Worm (Caenorhabditis elegans) whole organism, L4 larva: ENCODE measurements around the gene tag-191.

Source experiments
- egl-27 ChIP-seq: sonication (generic microtip); optimal IDR thresholded peaks from 3 replicates; lab custom pipeline; 2017; ENCODE audit warnings: missing biosample characterization, missing genetic modification reagents, missing genetic modification characterization
- nhr-10 ChIP-seq: fragments of 150-350 bp; optimal IDR thresholded peaks from 2 replicates; lab custom pipeline; 2014; ENCODE audit warnings: missing biosample characterization, missing genetic modification characterization
- nhr-28 ChIP-seq: fragments of 150-350 bp; optimal IDR thresholded peaks from 2 replicates; lab custom pipeline; 2014; ENCODE audit warnings: missing biosample characterization, missing genetic modification characterization
- nhr-77 ChIP-seq: fragments of 150-350 bp; optimal IDR thresholded peaks from 2 replicates; lab custom pipeline; 2014; ENCODE audit warnings: missing biosample characterization, missing genetic modification characterization
- snpc-4 ChIP-seq: fragments of 150-350 bp; optimal IDR thresholded peaks from 2 replicates; lab custom pipeline; 2014; ENCODE audit warnings: missing biosample characterization, missing genetic modification characterization

- TF ChIP-seq snpc-4 (tag; lab: Kevin White, UChicago) (no peak), nhr-28 (tag; lab: Kevin White, UChicago) (no peak), nhr-10 (tag; lab: Kevin White, UChicago) (no peak), nhr-77 (no peak), egl-27 (tag; lab: Kevin White, UChicago) (no peak)
These were observed 15.2 kb downstream of the tag-191 start, which contains the start of gene C53A5.17 for ce11 chrV:14521000-14521399.
